Fruit fly (Drosophila melanogaster): ENCODE measurements around the gene Rab11.

Rab11 gene

DNA sequence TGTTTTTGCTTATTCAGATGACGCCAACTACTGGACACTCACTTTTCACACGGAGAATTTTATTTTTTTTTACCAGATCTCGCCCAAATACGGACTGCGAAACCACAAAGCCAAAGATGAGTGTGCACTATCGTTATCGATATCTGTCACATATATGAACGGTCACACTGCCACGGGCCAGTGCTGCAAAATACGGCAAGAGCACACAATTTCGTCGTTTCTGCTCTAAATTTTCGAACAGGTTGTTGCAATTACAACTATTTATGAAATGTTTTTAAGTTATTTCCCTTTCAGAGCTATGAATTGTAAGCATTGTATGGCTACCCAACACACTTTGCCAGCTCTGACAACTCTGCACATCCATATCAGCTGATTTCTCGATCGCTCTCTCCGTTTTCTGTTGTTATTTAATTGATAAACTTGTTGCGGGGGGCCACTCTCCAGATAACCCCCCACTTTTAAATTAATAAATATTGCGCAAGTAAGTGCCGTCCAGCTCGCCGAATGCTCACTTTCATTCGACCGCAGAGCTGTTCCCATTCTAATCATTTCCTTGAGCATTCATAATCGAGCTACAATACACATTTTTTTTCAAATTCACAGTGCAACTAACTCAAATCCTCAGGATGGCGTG is 16.3 kb downstream of the Rab11 start, which contains the start of the genes slmb and CG5793 (continued):
- TF ChIP-seq CG16813 (GFP tag; IDR thresholded peaks at IDR 0.05; ENCODE audit: partially characterized antibody) (peak; percentile 63), CG11085 (GFP tag; IDR thresholded peaks at IDR 0.05) (peak; percentile 37; the same call in 1 of the 2 replicates), lov (optimal IDR thresholded peaks at IDR 0.05) (no peak), lov (GFP tag; IDR thresholded peaks at IDR 0.05) (no peak), row (GFP tag; IDR thresholded peaks at IDR 0.05) (peak; percentile 59), CG3065 (GFP tag; optimal IDR thresholded peaks at IDR 0.05) (peak; percentile 24), CTCF (GFP tag; optimal IDR thresholded peaks at IDR 0.05) (no peak), bowl (GFP tag; IDR thresholded peaks at IDR 0.05) (no peak), CG15479 (GFP tag; optimal IDR thresholded peaks at IDR 0.05) (peak; percentile 0), run (tag; optimal IDR thresholded peaks at IDR 0.05) (no peak), Deaf1 (tag; optimal IDR thresholded peaks at IDR 0.05) (no peak), CG2202 (tag; optimal IDR thresholded peaks at IDR 0.05) (no peak), CG13296 (GFP tag; optimal IDR thresholded peaks at IDR 0.05) (no peak), wek (GFP tag; optimal IDR thresholded peaks at IDR 0.05) (no peak), seq (GFP tag; IDR thresholded peaks at IDR 0.05) (no peak), CG6791 (GFP tag; IDR thresholded peaks at IDR 0.05; ENCODE audit: partially characterized antibody) (peak; percentile 65), Dfd (GFP tag; optimal IDR thresholded peaks at IDR 0.05) (no peak), ftz-f1 (GFP tag; optimal IDR thresholded peaks at IDR 0.05) (no peak), HLH54F (GFP tag; optimal IDR thresholded peaks at IDR 0.05) (peak; percentile 61), CG17361 (GFP tag; IDR thresholded peaks at IDR 0.05) (peak; percentile 23; the same call in 1 of the 3 replicates), CG6689 (GFP tag; IDR thresholded peaks at IDR 0.05) (no peak), Dp (GFP tag; optimal IDR thresholded peaks at IDR 0.05) (peak; percentile 52), Hr51 (GFP tag; optimal IDR thresholded peaks at IDR 0.05) (peak in 1 of 2 experiments; percentile 14), slbo (GFP tag; IDR thresholded peaks at IDR 0.05) (peak; percentile 60), Poxn (GFP tag; IDR thresholded peaks at IDR 0.05) (no peak), rib (GFP tag; IDR thresholded peaks at IDR 0.05) (no peak; the same call in 1 of the 2 replicates), CG3281 (GFP tag; optimal IDR thresholded peaks at IDR 0.05) (peak; percentile 28), Drgx (GFP tag; IDR thresholded peaks at IDR 0.05) (no peak), CG12769 (tag; optimal IDR thresholded peaks at IDR 0.05) (no peak), dmrt11E (tag; optimal IDR thresholded peaks at IDR 0.05) (peak; percentile 36), CG11456 (GFP tag; IDR thresholded peaks at IDR 0.05) (peak; percentile 58; the same call in 1 of the 3 replicates), bigmax (GFP tag; optimal IDR thresholded peaks at IDR 0.05) (peak; percentile 46), Sox102F (GFP tag; optimal IDR thresholded peaks at IDR 0.05) (no peak), CG34376 (GFP tag; optimal IDR thresholded peaks at IDR 0.05) (peak; percentile 91), Bdp1 (GFP tag; optimal IDR thresholded peaks at IDR 0.05) (no peak), Dll (GFP tag; IDR thresholded peaks at IDR 0.05; ENCODE audit: partially characterized antibody) (peak; percentile 69), Vsx1 (GFP tag; optimal IDR thresholded peaks at IDR 0.05) (no peak), CG9817 (tag; optimal IDR thresholded peaks at IDR 0.05) (peak; percentile 24), CG7556 (GFP tag; optimal IDR thresholded peaks at IDR 0.05) (no peak), oc (tag; optimal IDR thresholded peaks at IDR 0.05) (no peak), CG11247 (GFP tag; IDR thresholded peaks at IDR 0.05) (0 out of 2 replicates have a peak, but pooled peaks have one; percentile 10), CG34422 (GFP tag; IDR thresholded peaks at IDR 0.05) (no peak), CG4617 (GFP tag; optimal IDR thresholded peaks at IDR 0.05; ENCODE audit: borderline replicate concordance) (peak; percentile 85), croc (GFP tag; conservative IDR thresholded peaks at IDR 0.05) (no peak), CG12155 (GFP tag; optimal IDR thresholded peaks at IDR 0.05) (peak; percentile 59), Asciz (GFP tag; optimal IDR thresholded peaks at IDR 0.05) (no peak), nom (GFP tag; optimal IDR thresholded peaks at IDR 0.05) (no peak), otp (GFP tag; IDR thresholded peaks at IDR 0.05) (no peak), CG1832 (GFP tag; optimal IDR thresholded peaks at IDR 0.05) (no peak), trem (tag; optimal IDR thresholded peaks at IDR 0.05) (peak; percentile 41)

Measured in whole organism, embryonic.